Fruit fly (Drosophila melanogaster): ENCODE results near the gene Task7.

The Task7 gene

DNA sequence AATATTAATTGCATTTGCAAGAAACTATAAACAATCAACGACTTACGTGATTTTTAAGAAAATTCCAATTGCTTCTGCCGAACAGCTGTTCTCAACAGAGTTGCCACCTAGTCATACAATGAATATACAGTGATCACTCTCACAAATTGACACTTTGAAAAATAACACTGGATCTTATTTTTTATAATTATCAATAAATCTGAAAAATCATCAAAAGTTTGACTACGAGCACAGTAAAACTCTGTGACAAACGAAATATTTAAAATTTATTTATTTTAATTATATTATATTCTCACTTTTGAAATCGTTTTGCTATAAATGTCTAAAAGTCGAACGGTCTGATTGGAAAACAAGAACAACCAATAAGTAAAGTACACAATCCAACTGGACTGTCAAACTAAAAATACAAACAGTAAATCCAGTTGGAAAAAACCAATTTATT, 12.1 kb downstream of the Task7 start, which contains the start of gene CG34117 (continued):
- TF ChIP-seq Opbp (GFP tag; IDR thresholded peaks at IDR 0.05; ENCODE audit: partially characterized antibody) (no peak), ase (GFP tag; IDR thresholded peaks at IDR 0.05) (peak; percentile 69; the same call in 2 of the 3 replicates), maf-S (GFP tag; optimal IDR thresholded peaks at IDR 0.05) (peak; percentile 50), CG32767 (GFP tag; IDR thresholded peaks at IDR 0.05) (peak; percentile 67; the same call in 1 of the 2 replicates), onecut (GFP tag; IDR thresholded peaks at IDR 0.05) (peak; percentile 60), Med (GFP tag) (peak; percentile 93), p53 (GFP tag; optimal IDR thresholded peaks at IDR 0.05) (no peak), seq (GFP tag; IDR thresholded peaks at IDR 0.05) (peak; percentile 68), CG4617 (GFP tag; optimal IDR thresholded peaks at IDR 0.05; ENCODE audit: borderline replicate concordance) (peak; percentile 81), CG31388 (GFP tag; optimal IDR thresholded peaks at IDR 0.05) (peak; percentile 46), crp (GFP tag; optimal IDR thresholded peaks at IDR 0.05) (peak; percentile 86 to 95), CG1647 (GFP tag; optimal IDR thresholded peaks at IDR 0.05) (peak; percentile 58), emc (GFP tag; optimal IDR thresholded peaks at IDR 0.05) (no peak), CG7987 (GFP tag; optimal IDR thresholded peaks at IDR 0.05) (peak; percentile 68), hb (GFP tag; IDR thresholded peaks at IDR 0.05; ENCODE audit: partially characterized antibody) (no peak), HmgZ (tag; optimal IDR thresholded peaks at IDR 0.05) (peak; percentile 85), CG3995 (GFP tag; optimal IDR thresholded peaks at IDR 0.05) (peak; percentile 60), unpg (GFP tag; optimal IDR thresholded peaks at IDR 0.05) (peak; percentile 81), dmrt11E (tag; optimal IDR thresholded peaks at IDR 0.05) (peak; percentile 76), CoRest (tag; optimal IDR thresholded peaks at IDR 0.05) (peak; percentile 78), CG14050 (GFP tag; IDR thresholded peaks at IDR 0.05) (peak; percentile 75), fd96Cb (tag; optimal IDR thresholded peaks at IDR 0.05) (peak; percentile 72), CG2116 (GFP tag; optimal IDR thresholded peaks at IDR 0.05) (peak; percentile 54), CG1529 (GFP tag; optimal IDR thresholded peaks at IDR 0.05) (peak; percentile 45), tin (GFP tag; optimal IDR thresholded peaks at IDR 0.05) (peak; percentile 79), CG14667 (GFP tag; IDR thresholded peaks at IDR 0.05) (peak; percentile 78), grn (GFP tag; optimal IDR thresholded peaks at IDR 0.05) (no peak), Sry-δ (GFP tag; optimal IDR thresholded peaks at IDR 0.05) (peak; percentile 18), sens (GFP tag) (peak; percentile 93), CG10959 (GFP tag; IDR thresholded peaks at IDR 0.05) (peak; percentile 69), zf30C (GFP tag; optimal IDR thresholded peaks at IDR 0.05) (peak; percentile 2), Kr (GFP tag; optimal IDR thresholded peaks at IDR 0.05) (no peak), Six4 (GFP tag; optimal IDR thresholded peaks at IDR 0.05) (peak; percentile 69), jumu (GFP tag; optimal IDR thresholded peaks at IDR 0.05) (peak; percentile 25), CG12391 (tag; optimal IDR thresholded peaks at IDR 0.05) (peak; percentile 91), CG12219 (GFP tag; optimal IDR thresholded peaks at IDR 0.05) (peak; percentile 49), fd64A (GFP tag; optimal IDR thresholded peaks at IDR 0.05) (no peak), CG15073 (GFP tag; optimal IDR thresholded peaks at IDR 0.05) (peak; percentile 31), CG16863 (GFP tag; optimal IDR thresholded peaks at IDR 0.05) (peak; percentile 41), lab (GFP tag; optimal IDR thresholded peaks at IDR 0.05) (peak; percentile 86), btn (GFP tag; optimal IDR thresholded peaks at IDR 0.05) (no peak), tio (GFP tag; optimal IDR thresholded peaks at IDR 0.05) (peak; percentile 54), cas (GFP tag; IDR thresholded peaks at IDR 0.05) (0 out of 2 replicates have a peak, but pooled peaks have one; percentile 18), ftz-f1 (GFP tag; optimal IDR thresholded peaks at IDR 0.05) (no peak), ash1 (GFP tag; optimal IDR thresholded peaks at IDR 0.05) (no peak), CG11560 (tag; IDR thresholded peaks at IDR 0.05) (0 out of 3 replicates have a peak, but pooled peaks have one; percentile 28), lola (GFP tag; optimal IDR thresholded peaks at IDR 0.05) (peak in 1 of 3 experiments; percentile 67), CG12236 (GFP tag; optimal IDR thresholded peaks at IDR 0.05) (no peak), ci (GFP tag; IDR thresholded peaks at IDR 0.05) (peak; percentile 84), chinmo (GFP tag; IDR thresholded peaks at IDR 0.05; ENCODE audit: partially characterized antibody) (no peak)

Measured in whole organism, embryonic.